Worm (Caenorhabditis elegans) whole organism, mixed stage, embryonic: ENCODE data around the gene ins-22.

Source experiments
- elt-1 ChIP-seq: sonication (generic microtip); optimal IDR thresholded peaks from 2 replicates; lab custom pipeline; 2017; ENCODE audit warnings: missing genetic modification characterization, mild to moderate bottlenecking, missing compliant biosample characterization, antibody characterized with exemption, moderate library complexity, borderline replicate concordance; ENCODE audit not compliant: insufficient read depth
- ham-2 ChIP-seq: fragments of 200-800 bp; sonication (Bioruptor generic); optimal IDR thresholded peaks from 2 replicates; lab custom pipeline; 2018; ENCODE audit warnings: mild to moderate bottlenecking, missing genetic modification characterization, missing compliant biosample characterization
- lin-13 ChIP-seq: fragments of 150-350 bp; optimal IDR thresholded peaks from 2 replicates; lab custom pipeline; 2014; ENCODE audit warnings: missing biosample characterization, missing genetic modification characterization
- mep-1 ChIP-seq: fragments of 150-350 bp; optimal IDR thresholded peaks from 2 replicates; lab custom pipeline; 2017; ENCODE audit warnings: missing biosample characterization, missing genetic modification reagents, missing genetic modification characterization, inconsistent platforms
- nhr-2 ChIP-seq: fragments of 150-350 bp; optimal IDR thresholded peaks from 2 replicates; lab custom pipeline; 2014; ENCODE audit warnings: missing biosample characterization, missing genetic modification characterization
- snpc-4 ChIP-seq: fragments of 150-350 bp; optimal IDR thresholded peaks from 2 replicates; lab custom pipeline; 2014; ENCODE audit warnings: missing biosample characterization, missing genetic modification characterization

The ins-22 gene

DNA sequence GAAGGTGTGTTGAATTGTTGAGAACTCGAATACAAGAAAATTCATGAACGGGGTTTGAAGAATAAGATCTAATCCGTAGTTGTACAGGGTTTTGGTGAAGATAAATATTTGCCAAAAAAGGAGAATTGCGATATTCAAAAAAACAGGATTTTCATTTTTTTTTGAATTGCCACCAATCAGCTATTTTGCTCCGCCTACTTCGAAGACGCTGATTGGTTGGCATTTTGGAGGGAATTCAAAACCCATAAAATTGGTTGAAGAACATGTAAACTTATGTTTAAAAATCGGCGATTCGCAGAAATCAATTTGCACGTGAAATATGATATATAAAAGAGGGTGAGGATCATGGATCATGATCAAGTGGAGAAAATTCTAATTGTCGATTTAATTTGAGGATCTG, 50.0 kb downstream of the ins-22 start:
- no peak for TF ChIP-seq lin-13 (tag; lab: Kevin White, UChicago)
- TF ChIP-seq snpc-4 (tag; lab: Kevin White, UChicago) = no peak
- no peak for TF ChIP-seq mep-1 (tag; lab: Kevin White, UChicago)
- TF ChIP-seq ham-2 = no peak
- TF ChIP-seq nhr-2 (tag; lab: Kevin White, UChicago) = no peak
- TF ChIP-seq elt-1 (tag; lab: Kevin White, UChicago) = no peak
- TF ChIP-seq, all 35 proteins: peak for 0
